Fruit fly (Drosophila melanogaster) whole organism, embryonic: ENCODE measurements around the gene nmdyn-D7.

Experiments used
- Asciz ChIP-seq: fragments of 200-800 bp; sonication (Bioruptor generic); optimal IDR thresholded peaks from 2 replicates; lab custom pipeline; 2017; ENCODE audit warnings: missing biosample characterization, mild to moderate bottlenecking, missing genetic modification characterization, missing genetic modification reagents
- CG10462 ChIP-seq: fragments of 200-800 bp; sonication (Bioruptor generic); optimal IDR thresholded peaks from 2 replicates; lab custom pipeline; 2016; ENCODE audit warnings: missing biosample characterization, missing genetic modification characterization
- CG10565 ChIP-seq: fragments of 200-800 bp; sonication (Bioruptor generic); optimal IDR thresholded peaks from 3 replicates; lab custom pipeline; 2016; ENCODE audit warnings: missing biosample characterization, mild to moderate bottlenecking, missing genetic modification characterization
- CG12299 ChIP-seq: fragments of 200-800 bp; sonication (Bioruptor generic); optimal IDR thresholded peaks from 2 replicates; lab custom pipeline; 2018; ENCODE audit warnings: missing biosample characterization, mild to moderate bottlenecking, missing genetic modification characterization
- CG1233 ChIP-seq: fragments of 200-800 bp; sonication (Bioruptor generic); optimal IDR thresholded peaks from 4 replicates; lab custom pipeline; 2018; ENCODE audit warnings: missing biosample characterization, mild to moderate bottlenecking, missing genetic modification characterization
- CG12391 ChIP-seq: fragments of 200-800 bp; sonication (Bioruptor generic); optimal IDR thresholded peaks from 3 replicates; lab custom pipeline; 2018; ENCODE audit warnings: missing biosample characterization, mild to moderate bottlenecking, missing genetic modification characterization, moderate library complexity
- CG12659 ChIP-seq: fragments of 200-800 bp; sonication (Bioruptor generic); optimal IDR thresholded peaks from 3 replicates; lab custom pipeline; 2017; ENCODE audit warnings: mild to moderate bottlenecking, missing biosample characterization, missing genetic modification reagents, missing genetic modification characterization
- CG12942 ChIP-seq: fragments of 200-800 bp; sonication (Bioruptor generic); optimal IDR thresholded peaks from 3 replicates; lab custom pipeline; 2016; ENCODE audit warnings: missing biosample characterization, missing genetic modification characterization
- CG13287 ChIP-seq: fragments of 200-800 bp; sonication (Bioruptor generic); IDR thresholded peaks from 2 replicates; pipeline ENCODE4 v1.3.6; 2022; ENCODE audit warnings: missing biosample characterization, missing genetic modification characterization; ENCODE audit not compliant: partially characterized antibody
- CG14860 ChIP-seq: fragments of 200-800 bp; sonication (Bioruptor generic); IDR thresholded peaks from 3 replicates; pipeline ENCODE4 v1.3.6; 2022; ENCODE audit warnings: missing biosample characterization, missing genetic modification characterization; ENCODE audit not compliant: partially characterized antibody
- CG15269 ChIP-seq: fragments of 200-800 bp; sonication (Bioruptor generic); optimal IDR thresholded peaks from 2 replicates; lab custom pipeline; 2018; ENCODE audit warnings: missing biosample characterization, mild to moderate bottlenecking, missing genetic modification characterization, moderate library complexity
- CG17359 ChIP-seq: fragments of 200-800 bp; sonication (Bioruptor generic); optimal IDR thresholded peaks from 3 replicates; lab custom pipeline; 2018; ENCODE audit warnings: missing biosample characterization, mild to moderate bottlenecking, missing genetic modification characterization, moderate library complexity
- CG1832 ChIP-seq: fragments of 200-800 bp; sonication (Bioruptor generic); optimal IDR thresholded peaks from 2 replicates; lab custom pipeline; 2017; ENCODE audit warnings: missing biosample characterization, mild to moderate bottlenecking, missing genetic modification characterization, inconsistent platforms
- CG18764 ChIP-seq: fragments of 200-800 bp; sonication (Bioruptor generic); optimal IDR thresholded peaks from 3 replicates; lab custom pipeline; 2016; ENCODE audit warnings: missing biosample characterization, missing genetic modification characterization
- CG2199 ChIP-seq: fragments of 200-800 bp; sonication (Bioruptor generic); IDR thresholded peaks from 3 replicates; pipeline ENCODE4 v1.3.6; 2022; ENCODE audit warnings: missing biosample characterization, missing genetic modification characterization
- CG33213 ChIP-seq: fragments of 200-800 bp; sonication (Bioruptor generic); optimal IDR thresholded peaks from 3 replicates; lab custom pipeline; 2016; ENCODE audit warnings: missing biosample characterization, missing genetic modification characterization
- CG7745 ChIP-seq: fragments of 200-800 bp; sonication (Bioruptor generic); optimal IDR thresholded peaks from 2 replicates; lab custom pipeline; 2018; ENCODE audit warnings: missing biosample characterization, mild to moderate bottlenecking, missing genetic modification characterization, moderate library complexity
- CG8924 ChIP-seq: fragments of 200-800 bp; optimal IDR thresholded peaks from 3 replicates; lab custom pipeline; 2019; ENCODE audit warnings: missing biosample characterization, mild to moderate bottlenecking, missing genetic modification characterization, moderate library complexity
- CG9215 ChIP-seq: fragments of 200-800 bp; sonication (Bioruptor generic); IDR thresholded peaks from 2 replicates; pipeline ENCODE4 v1.3.6; 2022; ENCODE audit warnings: missing biosample characterization, missing genetic modification characterization
- CG9727 ChIP-seq: fragments of 200-800 bp; sonication (Bioruptor generic); optimal IDR thresholded peaks from 3 replicates; lab custom pipeline; 2017; ENCODE audit warnings: missing biosample characterization, mild to moderate bottlenecking, missing genetic modification characterization
- CTCF ChIP-seq: fragments of 200-800 bp; sonication (Bioruptor generic); optimal IDR thresholded peaks from 2 replicates; lab custom pipeline; 2017; ENCODE audit warnings: missing biosample characterization, mild to moderate bottlenecking, missing genetic modification characterization, moderate library complexity
- D ChIP-seq, 2 experiments: fragments of 200-800 bp in 1 of 2; fragments of >200 bp in 1 of 2; sonication (Bioruptor generic) in 1 of 2; optimal IDR thresholded peaks; 2 replicates in 1 of 2; 3 replicates in 1 of 2; lab custom pipeline; 2017; ENCODE audit warnings: mild to moderate bottlenecking in 1 of 2, missing biosample characterization in 1 of 2, missing genetic modification characterization in 1 of 2, missing genetic modification reagents in 1 of 2
- Ets97D ChIP-seq: fragments of 200-800 bp; sonication (Bioruptor generic); optimal IDR thresholded peaks from 3 replicates; lab custom pipeline; 2016; ENCODE audit warnings: missing biosample characterization, missing genetic modification characterization
- H2.0 ChIP-seq: fragments of 200-800 bp; sonication (Bioruptor generic); IDR thresholded peaks from 2 replicates; pipeline ENCODE4 v1.3.6; 2022; ENCODE audit warnings: missing biosample characterization, missing genetic modification characterization
- HLHmδ ChIP-seq: fragments of 200-800 bp; sonication (Bioruptor generic); optimal IDR thresholded peaks from 2 replicates; lab custom pipeline; 2018; ENCODE audit warnings: missing biosample characterization, mild to moderate bottlenecking, missing genetic modification characterization, moderate library complexity
- Mes4 ChIP-seq: fragments of 200-800 bp; sonication (Bioruptor generic); optimal IDR thresholded peaks from 2 replicates; lab custom pipeline; 2016; ENCODE audit warnings: missing biosample characterization, missing genetic modification characterization
- Myb ChIP-seq: fragments of 200-800 bp; sonication (Bioruptor generic); optimal IDR thresholded peaks from 2 replicates; lab custom pipeline; 2016; ENCODE audit warnings: missing biosample characterization, missing genetic modification characterization
- Nf-YA ChIP-seq: fragments of 200-800 bp; sonication (Bioruptor generic); IDR thresholded peaks from 2 replicates; pipeline ENCODE4 v1.3.6; 2022; ENCODE audit warnings: missing biosample characterization, missing genetic modification characterization
- Sry-δ ChIP-seq: fragments of 200-800 bp; sonication (Bioruptor generic); optimal IDR thresholded peaks from 2 replicates; lab custom pipeline; 2016; ENCODE audit warnings: missing biosample characterization, missing genetic modification characterization
- caup ChIP-seq: fragments of 200-800 bp; sonication (Bioruptor generic); optimal IDR thresholded peaks from 3 replicates; lab custom pipeline; 2017; ENCODE audit warnings: missing biosample characterization, mild to moderate bottlenecking, missing genetic modification characterization, moderate library complexity; ENCODE audit not compliant: severe bottlenecking
- crol ChIP-seq: fragments of 200-800 bp; sonication (Bioruptor generic); IDR thresholded peaks from 2 replicates; pipeline ENCODE4 v1.3.6; 2022; ENCODE audit warnings: missing biosample characterization, missing genetic modification characterization
- crp ChIP-seq, 2 experiments: fragments of 200-800 bp; sonication (Bioruptor generic); optimal IDR thresholded peaks; 2 replicates in 1 of 2; 3 replicates in 1 of 2; lab custom pipeline; 2017; ENCODE audit warnings: missing biosample characterization in 2 of 2, missing genetic modification characterization in 2 of 2, mild to moderate bottlenecking in 1 of 2, moderate library complexity in 1 of 2
- da ChIP-seq: fragments of 200-800 bp; sonication (Bioruptor generic); optimal IDR thresholded peaks from 2 replicates; lab custom pipeline; 2016; ENCODE audit warnings: missing biosample characterization, missing genetic modification characterization
- dan ChIP-seq: fragments of 200-800 bp; sonication (Bioruptor generic); IDR thresholded peaks from 2 replicates; pipeline ENCODE4 v1.3.6; 2022; ENCODE audit warnings: missing biosample characterization, missing genetic modification characterization
- dimm ChIP-seq: fragments of 200-800 bp; sonication (Bioruptor generic); IDR thresholded peaks from 2 replicates; pipeline ENCODE4 v1.3.6; 2022; ENCODE audit warnings: missing biosample characterization, missing genetic modification characterization
- disco-r ChIP-seq: fragments of 200-800 bp; sonication (Bioruptor generic); optimal IDR thresholded peaks from 2 replicates; lab custom pipeline; 2016; ENCODE audit warnings: missing biosample characterization, missing genetic modification characterization
- dm ChIP-seq: fragments of 200-800 bp; sonication (Bioruptor generic); optimal IDR thresholded peaks from 3 replicates; lab custom pipeline; 2016; ENCODE audit warnings: missing biosample characterization, missing genetic modification characterization
- dmrt11E ChIP-seq: fragments of 200-800 bp; sonication (Bioruptor generic); optimal IDR thresholded peaks from 3 replicates; lab custom pipeline; 2018; ENCODE audit warnings: missing biosample characterization, mild to moderate bottlenecking, missing genetic modification characterization, moderate library complexity
- emc ChIP-seq: fragments of 200-800 bp; sonication (Bioruptor generic); optimal IDR thresholded peaks from 2 replicates; lab custom pipeline; 2016; ENCODE audit warnings: missing biosample characterization, missing genetic modification characterization
- en ChIP-seq: fragments of 200-800 bp; sonication (Bioruptor generic); optimal IDR thresholded peaks from 2 replicates; lab custom pipeline; 2016; ENCODE audit warnings: missing biosample characterization, missing genetic modification characterization
- esg ChIP-seq: fragments of 200-800 bp; sonication (Bioruptor generic); conservative IDR thresholded peaks from 2 replicates; pipeline ENCODE4 v1.3.6; 2022; ENCODE audit warnings: missing biosample characterization, missing genetic modification characterization
- fd64A ChIP-seq: fragments of 200-800 bp; sonication (Bioruptor generic); optimal IDR thresholded peaks from 3 replicates; lab custom pipeline; 2018; ENCODE audit warnings: missing biosample characterization, mild to moderate bottlenecking, missing genetic modification characterization
- gcm2 ChIP-seq: fragments of 200-800 bp; sonication (Bioruptor generic); optimal IDR thresholded peaks from 2 replicates; lab custom pipeline; 2016; ENCODE audit warnings: missing biosample characterization, missing genetic modification characterization
- gem ChIP-seq: fragments of 200-800 bp; sonication (Bioruptor generic); optimal IDR thresholded peaks from 2 replicates; lab custom pipeline; 2019; ENCODE audit warnings: missing biosample characterization, mild to moderate bottlenecking, missing genetic modification characterization, moderate library complexity
- mirr ChIP-seq: fragments of 200-800 bp; sonication (Bioruptor generic); optimal IDR thresholded peaks from 3 replicates; lab custom pipeline; 2018; ENCODE audit warnings: missing biosample characterization, mild to moderate bottlenecking, missing genetic modification characterization
- seq ChIP-seq: fragments of 200-800 bp; sonication (Bioruptor generic); IDR thresholded peaks from 2 replicates; pipeline ENCODE4 v1.3.6; 2022; ENCODE audit warnings: missing biosample characterization, missing genetic modification characterization
- sob ChIP-seq: fragments of 200-800 bp; sonication (Bioruptor generic); IDR thresholded peaks from 2 replicates; pipeline ENCODE4 v1.3.6; 2022; ENCODE audit warnings: missing biosample characterization, missing genetic modification characterization
- tgo ChIP-seq: fragments of 200-800 bp; sonication (Bioruptor generic); IDR thresholded peaks from 3 replicates; pipeline ENCODE4 v1.3.6; 2022; ENCODE audit warnings: missing biosample characterization, missing genetic modification characterization
- vnd ChIP-seq: fragments of 200-800 bp; sonication (Bioruptor generic); IDR thresholded peaks from 3 replicates; pipeline ENCODE4 v1.3.6; 2022; ENCODE audit warnings: missing biosample characterization, missing genetic modification characterization; ENCODE audit not compliant: partially characterized antibody
- zf30C ChIP-seq: fragments of 200-800 bp; sonication (Bioruptor generic); optimal IDR thresholded peaks from 3 replicates; lab custom pipeline; 2018; ENCODE audit warnings: missing biosample characterization, mild to moderate bottlenecking, missing genetic modification characterization
- zfh2 ChIP-seq: fragments of 200-800 bp; sonication (Bioruptor generic); optimal IDR thresholded peaks from 2 replicates; lab custom pipeline; 2016; ENCODE audit warnings: missing biosample characterization, missing genetic modification characterization

nmdyn-D7 gene

dm6 chr3R:9702567-9702966, 22.8 kb downstream of the nmdyn-D7 start (continued):
- TF ChIP-seq CG8924 (peak; percentile 92), tgo (no peak), CTCF (GFP tag; lab: Kevin White, UChicago) (peak; percentile 54), crol (GFP tag; lab: Robert Waterston, UW) (no peak), CG2199 (no peak), CG17359 (tag; lab: Kevin White, UChicago) (peak; percentile 95), crp (GFP tag; optimal IDR thresholded peaks at IDR 0.05; lab: Kevin White, UChicago) (peak in 1 of 2 experiments; percentile 42), CG15269 (tag; lab: Kevin White, UChicago) (peak; percentile 93), dm (GFP tag; lab: Kevin White, UChicago) (peak; percentile 67), CG14860 (GFP tag; lab: Robert Waterston, UW) (no peak), gcm2 (GFP tag; lab: Kevin White, UChicago) (peak; percentile 85), esg (GFP tag; lab: Robert Waterston, UW) (no peak), CG1233 (GFP tag; lab: Kevin White, UChicago) (peak; percentile 89), dmrt11E (peak; percentile 82), gem (peak; percentile 94), CG10462 (peak; percentile 70), CG1832 (no peak), Ets97D (GFP tag; lab: Kevin White, UChicago) (peak; percentile 69), dimm (GFP tag; lab: Robert Waterston, UW) (no peak), CG13287 (no peak), CG12391 (peak; percentile 91), dan (GFP tag; lab: Robert Waterston, UW) (no peak), CG9727 (peak; percentile 86), zf30C (GFP tag; lab: Kevin White, UChicago) (no peak), fd64A (GFP tag; lab: Kevin White, UChicago) (peak; percentile 82), Myb (GFP tag; lab: Kevin White, UChicago) (peak; percentile 62), CG18764 (GFP tag; lab: Kevin White, UChicago) (peak; percentile 86), CG12659 (peak; percentile 91), HLHmδ (GFP tag; lab: Kevin White, UChicago) (no peak), Mes4 (GFP tag; lab: Kevin White, UChicago) (peak; percentile 72), disco-r (GFP tag; lab: Kevin White, UChicago) (peak; percentile 65), seq (GFP tag; lab: Robert Waterston, UW) (no peak), CG12299 (peak; percentile 86), CG10565 (GFP tag; lab: Kevin White, UChicago) (peak; percentile 55), Asciz (GFP tag; lab: Kevin White, UChicago) (peak; percentile 89), CG12942 (GFP tag; lab: Kevin White, UChicago) (peak; percentile 76), D (optimal IDR thresholded peaks at IDR 0.05; lab: Kevin White, UChicago) (no peak), D (GFP tag; optimal IDR thresholded peaks at IDR 0.05; lab: Kevin White, UChicago) (peak; percentile 85), sob (GFP tag; lab: Robert Waterston, UW) (no peak), da (GFP tag; lab: Kevin White, UChicago) (no peak), mirr (GFP tag; lab: Kevin White, UChicago) (peak; percentile 73), CG9215 (GFP tag; lab: Robert Waterston, UW) (no peak), CG33213 (GFP tag; lab: Kevin White, UChicago) (peak; percentile 82), en (GFP tag; lab: Kevin White, UChicago) (peak; percentile 70), H2.0 (GFP tag; lab: Robert Waterston, UW) (no peak), emc (GFP tag; lab: Kevin White, UChicago) (peak; percentile 55), zfh2 (peak; percentile 77), Nf-YA (no peak), vnd (GFP tag; lab: Robert Waterston, UW) (no peak), CG7745 (no peak), caup (GFP tag; lab: Kevin White, UChicago) (peak; percentile 87), Sry-δ (GFP tag; lab: Kevin White, UChicago) (peak; percentile 52)
